Fruit fly (Drosophila melanogaster): Measurements from ENCODE around the gene Or2a.

DNA sequence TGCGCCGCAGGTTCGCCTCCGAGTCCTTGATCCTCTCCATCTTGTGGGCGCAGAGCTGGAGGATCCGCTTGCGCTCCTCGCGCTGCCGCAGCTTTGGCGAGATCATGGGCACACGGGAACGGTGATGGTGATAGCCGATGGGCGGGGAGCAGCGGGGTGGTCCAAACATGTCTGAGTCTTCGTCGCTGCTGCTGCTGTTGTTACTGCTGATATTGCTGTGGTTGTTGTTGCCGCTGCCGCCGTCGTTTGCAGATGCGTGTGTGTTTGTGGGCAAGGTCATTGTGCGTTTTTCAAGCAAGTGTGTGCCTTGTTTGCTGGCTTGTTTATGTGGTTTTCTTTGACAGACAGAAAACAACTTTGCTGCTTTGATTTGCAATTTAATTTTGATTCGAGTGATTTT, 46.4 kb downstream of the Or2a start:
- no peak for TF ChIP-seq Met (GFP tag; optimal IDR thresholded peaks at IDR 0.05)
- no peak for TF ChIP-seq CG34406 (GFP tag; optimal IDR thresholded peaks at IDR 0.05)
- no peak for TF ChIP-seq Blimp-1 (GFP tag; optimal IDR thresholded peaks at IDR 0.05)
- TF ChIP-seq Hr4 (GFP tag; optimal IDR thresholded peaks at IDR 0.05), result no peak
- no peak for TF ChIP-seq Ets96B (tag; optimal IDR thresholded peaks at IDR 0.05)

All from whole organism, prepupa.